Worm (Caenorhabditis elegans): ENCODE data around the gene sdz-31.

Gene sdz-31

DNA sequence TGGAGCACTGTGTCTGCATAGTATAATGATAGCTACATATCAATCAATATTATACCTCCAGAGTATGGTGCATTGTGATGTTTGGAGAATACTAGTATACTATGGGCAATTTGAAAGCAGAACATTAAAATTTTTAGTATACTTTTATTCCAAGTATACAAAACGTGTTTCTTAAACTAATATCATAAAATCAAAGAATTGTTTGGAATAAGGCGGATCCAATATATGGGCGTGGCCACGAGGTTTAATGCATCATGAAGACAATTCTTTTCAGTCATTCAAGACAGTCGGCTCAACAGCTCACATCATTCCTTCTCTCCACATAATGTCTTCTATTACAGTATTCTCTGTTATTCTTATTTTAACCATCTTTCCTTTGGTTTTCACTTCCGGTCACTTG lies at the start of gene sdz-31:
Gene sdz-31 (plus strand): TSS at position 301 of the 400 bp plus-strand sequence.
- no peak for TF ChIP-seq ceh-90 (tag; optimal IDR thresholded peaks at IDR 0.05)
- TF ChIP-seq nhr-71 (tag; optimal IDR thresholded peaks at IDR 0.05) = no peak
- TF ChIP-seq nhr-28 (tag; optimal IDR thresholded peaks at IDR 0.05) = no peak
- no peak for TF ChIP-seq egl-13 (tag; optimal IDR thresholded peaks at IDR 0.05)
- no peak for TF ChIP-seq tbx-2 (tag; optimal IDR thresholded peaks at IDR 0.05)
- TF ChIP-seq irx-1 (tag; optimal IDR thresholded peaks at IDR 0.05) = no peak
- no peak for TF ChIP-seq F16B12.6 (tag; optimal IDR thresholded peaks at IDR 0.05)
- TF ChIP-seq unc-86 (tag; optimal IDR thresholded peaks at IDR 0.05) = no peak
- TF ChIP-seq swsn-7 (tag; optimal IDR thresholded peaks at IDR 0.05) = no peak
- TF ChIP-seq C04F5.9 (tag; optimal IDR thresholded peaks at IDR 0.05) = no peak
- no peak for TF ChIP-seq elt-3 (tag; optimal IDR thresholded peaks at IDR 0.05)
- no peak for TF ChIP-seq nhr-237 (tag; optimal IDR thresholded peaks at IDR 0.05)
- no peak for TF ChIP-seq snu-23 (GFP tag; optimal IDR thresholded peaks at IDR 0.05)
- TF ChIP-seq xbp-1 (tag; optimal IDR thresholded peaks at IDR 0.05) = no peak
- TF ChIP-seq rnt-1 (tag; optimal IDR thresholded peaks at IDR 0.05) = no peak

DNA sequence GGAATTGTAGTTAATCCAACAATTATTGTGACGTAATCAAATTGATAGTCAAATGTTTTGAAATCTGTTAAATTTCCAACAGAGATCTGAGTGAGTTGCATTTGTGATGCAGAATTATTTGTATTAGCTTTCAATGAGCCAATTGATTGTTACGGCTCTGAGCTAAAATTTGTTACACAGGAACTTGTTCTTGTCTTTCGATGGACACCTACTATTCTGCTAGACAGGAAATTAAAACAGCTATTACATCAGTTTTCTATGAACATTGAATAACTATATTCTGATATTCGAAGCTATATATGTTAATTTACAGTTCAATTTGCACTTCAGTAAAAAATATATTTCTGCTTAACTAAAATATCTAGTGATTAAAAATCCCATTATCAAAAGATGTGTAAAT lies 46.1 kb upstream of the sdz-31 start, which contains the start of gene sru-40:
Gene sru-40 (minus strand): TSS at position 101 of the 400 bp plus-strand sequence.
- no peak for TF ChIP-seq tlp-1 (tag; optimal IDR thresholded peaks at IDR 0.05)
- no peak for TF ChIP-seq pax-3 (tag; optimal IDR thresholded peaks at IDR 0.05)
- TF ChIP-seq aha-1 (tag; optimal IDR thresholded peaks at IDR 0.05) = no peak
- no peak for TF ChIP-seq ztf-11 (tag; optimal IDR thresholded peaks at IDR 0.05)
- no peak for TF ChIP-seq vab-15 (tag; optimal IDR thresholded peaks at IDR 0.05)
- no peak for TF ChIP-seq ama-1 (optimal IDR thresholded peaks at IDR 0.05)
- TF ChIP-seq hlh-17 (GFP tag; optimal IDR thresholded peaks at IDR 0.05; ENCODE audit: borderline replicate concordance) = no peak
- no peak for TF ChIP-seq unc-62 (GFP tag; optimal IDR thresholded peaks at IDR 0.05)
- TF ChIP-seq sup-37 (GFP tag; optimal IDR thresholded peaks at IDR 0.05) = no peak
- no peak for TF ChIP-seq lir-3 (tag; optimal IDR thresholded peaks at IDR 0.05; ENCODE audit: poor library complexity)
- no peak for TF ChIP-seq unc-86 (tag; optimal IDR thresholded peaks at IDR 0.05)
- TF ChIP-seq F16B12.6 (tag; optimal IDR thresholded peaks at IDR 0.05) = no peak
- TF ChIP-seq snpc-4 (tag; optimal IDR thresholded peaks at IDR 0.05) = no peak

DNA sequence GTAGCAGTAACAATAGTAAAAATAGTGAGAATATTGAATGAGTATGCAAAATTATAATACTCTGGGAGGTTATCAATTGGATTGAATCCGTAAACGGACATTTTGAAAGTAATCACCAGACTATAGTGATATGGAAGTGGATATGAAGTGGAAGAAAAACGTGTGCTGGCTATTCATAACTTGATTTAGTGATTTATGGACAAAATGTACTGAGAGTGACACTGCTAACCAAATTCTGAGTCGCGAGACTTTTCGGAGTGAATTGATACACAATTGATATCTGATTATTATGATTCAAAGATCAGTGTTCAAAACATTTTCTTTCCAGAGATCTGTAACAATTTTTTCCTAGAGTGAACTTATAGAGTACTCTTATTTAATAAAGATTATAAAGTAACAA lies 44.0 kb upstream of the sdz-31 start, which contains the start of gene sru-38:
Gene sru-38 (minus strand): TSS at position 101 of the 400 bp plus-strand sequence.
- TF ChIP-seq pag-3 (tag; optimal IDR thresholded peaks at IDR 0.05; ENCODE audit: borderline replicate concordance, insufficient read depth) (no peak), ceh-63 (GFP tag; optimal IDR thresholded peaks at IDR 0.05) (no peak), fkh-8 (tag; optimal IDR thresholded peaks at IDR 0.05) (no peak), unc-86 (tag; optimal IDR thresholded peaks at IDR 0.05) (no peak), ces-1 (GFP tag; optimal IDR thresholded peaks at IDR 0.05) (no peak), ceh-82 (tag; optimal IDR thresholded peaks at IDR 0.05) (no peak), efl-1 (optimal IDR thresholded peaks at IDR 0.05) (no peak), efl-1 (GFP tag; optimal IDR thresholded peaks at IDR 0.05 in 1 of 2) (no peak), ztf-11 (tag; optimal IDR thresholded peaks at IDR 0.05) (no peak), mdl-1 (tag; optimal IDR thresholded peaks at IDR 0.05) (no peak), unc-30 (tag; optimal IDR thresholded peaks at IDR 0.05) (no peak), hlh-17 (GFP tag; optimal IDR thresholded peaks at IDR 0.05; ENCODE audit: borderline replicate concordance) (no peak), isw-1 (GFP tag; IDR thresholded peaks at IDR 0.05) (no peak), unc-62 (GFP tag; optimal IDR thresholded peaks at IDR 0.05) (no peak), fkh-10 (GFP tag; optimal IDR thresholded peaks at IDR 0.05) (no peak)

ce11 chrV:9837679-9838078 lies 42.3 kb upstream of the sdz-31 start, which contains the start of gene srsx-21:
srsx-21 (plus strand) TSS chrV:9837979.
- TF ChIP-seq ama-1 (optimal IDR thresholded peaks at IDR 0.05) (no peak), rnt-1 (tag; optimal IDR thresholded peaks at IDR 0.05) (no peak)
